Worm (Caenorhabditis elegans) whole organism, L1 larva: ENCODE data around the gene gldi-5.

Experiments
- nhr-12 ChIP-seq: sonication (generic microtip); optimal IDR thresholded peaks from 2 replicates; lab custom pipeline; 2017; ENCODE audit warnings: missing biosample characterization, missing genetic modification characterization
- ztf-4 ChIP-seq: fragments of 150-350 bp; optimal IDR thresholded peaks from 2 replicates; lab custom pipeline; 2014; ENCODE audit warnings: missing biosample characterization, missing genetic modification characterization

DNA sequence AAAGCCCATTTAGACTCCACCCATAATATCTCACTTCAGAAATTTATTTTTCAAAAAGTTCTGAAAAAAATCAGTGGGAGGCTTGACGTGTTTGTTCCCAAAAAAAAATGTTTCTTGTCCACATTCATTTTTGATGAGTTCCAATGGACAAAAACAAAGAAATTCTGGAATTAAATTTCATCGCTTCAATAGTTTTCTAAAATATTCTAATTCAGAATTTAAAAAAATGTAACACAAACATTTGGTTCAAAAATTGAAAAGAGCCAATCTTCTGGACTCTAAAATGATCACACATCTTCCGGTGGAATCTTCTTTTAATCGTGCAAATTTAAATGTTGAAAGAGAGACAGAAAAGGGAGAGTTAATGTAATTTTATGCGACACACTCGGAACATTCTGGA, 33.8 kb downstream of the gldi-5 start:
- no peak for TF ChIP-seq nhr-12 (tag; lab: Kevin White, UChicago)
- no peak for TF ChIP-seq ztf-4 (tag; lab: Kevin White, UChicago)
